Fruit fly (Drosophila melanogaster) whole organism, embryonic: ENCODE results near the gene Pink1.

ENCODE experiments used
- Bteb2 ChIP-seq: fragments of 200-800 bp; sonication (Bioruptor generic); optimal IDR thresholded peaks from 2 replicates; lab custom pipeline; 2016; ENCODE audit warnings: missing biosample characterization, missing genetic modification characterization
- C15 ChIP-seq: fragments of 200-800 bp; sonication (Bioruptor generic); IDR thresholded peaks from 3 replicates; pipeline ENCODE4 v1.3.6; 2022; ENCODE audit warnings: missing biosample characterization, missing genetic modification characterization
- CG1024 ChIP-seq: fragments of 200-800 bp; sonication (Bioruptor generic); IDR thresholded peaks from 2 replicates; pipeline ENCODE4 v1.3.6; 2022; ENCODE audit warnings: missing biosample characterization, missing genetic modification characterization
- CG10543 ChIP-seq: fragments of 200-800 bp; sonication (Bioruptor generic); optimal IDR thresholded peaks from 3 replicates; lab custom pipeline; 2017; ENCODE audit warnings: missing biosample characterization, mild to moderate bottlenecking, missing genetic modification characterization, moderate library complexity
- CG10979 ChIP-seq: fragments of 200-800 bp; sonication (Bioruptor generic); optimal IDR thresholded peaks from 2 replicates; lab custom pipeline; 2018; ENCODE audit warnings: missing biosample characterization, mild to moderate bottlenecking, missing genetic modification characterization, moderate library complexity
- CG11247 ChIP-seq: fragments of 200-800 bp; sonication (Bioruptor generic); IDR thresholded peaks from 2 replicates; pipeline ENCODE4 v1.3.6; 2022; ENCODE audit warnings: missing biosample characterization, missing genetic modification characterization
- CG12236 ChIP-seq: fragments of 200-800 bp; sonication (Bioruptor generic); optimal IDR thresholded peaks from 2 replicates; lab custom pipeline; 2016; ENCODE audit warnings: missing biosample characterization, missing genetic modification characterization
- CG14860 ChIP-seq: fragments of 200-800 bp; sonication (Bioruptor generic); IDR thresholded peaks from 3 replicates; pipeline ENCODE4 v1.3.6; 2022; ENCODE audit warnings: missing biosample characterization, missing genetic modification characterization; ENCODE audit not compliant: partially characterized antibody
- CG1647 ChIP-seq: fragments of 200-800 bp; sonication (Bioruptor generic); optimal IDR thresholded peaks from 3 replicates; lab custom pipeline; 2016; ENCODE audit warnings: missing biosample characterization, missing genetic modification characterization
- CG16863 ChIP-seq: fragments of 200-800 bp; sonication (Bioruptor generic); optimal IDR thresholded peaks from 3 replicates; lab custom pipeline; 2016; ENCODE audit warnings: missing biosample characterization, missing genetic modification characterization
- CG17328 ChIP-seq: fragments of 200-800 bp; sonication (Bioruptor generic); IDR thresholded peaks from 2 replicates; pipeline ENCODE4 v1.3.6; 2022; ENCODE audit warnings: missing biosample characterization, missing genetic modification characterization
- CG17359 ChIP-seq: fragments of 200-800 bp; sonication (Bioruptor generic); optimal IDR thresholded peaks from 3 replicates; lab custom pipeline; 2018; ENCODE audit warnings: missing biosample characterization, mild to moderate bottlenecking, missing genetic modification characterization, moderate library complexity
- CG2129 ChIP-seq: fragments of 200-800 bp; sonication (Bioruptor generic); IDR thresholded peaks from 2 replicates; pipeline ENCODE4 v1.3.6; 2022; ENCODE audit warnings: missing biosample characterization, missing genetic modification characterization; ENCODE audit not compliant: partially characterized antibody
- CG2678 ChIP-seq: fragments of 200-800 bp; sonication (Bioruptor generic); optimal IDR thresholded peaks from 3 replicates; lab custom pipeline; 2019; ENCODE audit warnings: missing biosample characterization, mild to moderate bottlenecking, missing genetic modification characterization, moderate library complexity
- CG31388 ChIP-seq: fragments of 200-800 bp; sonication (Bioruptor generic); optimal IDR thresholded peaks from 2 replicates; lab custom pipeline; 2016; ENCODE audit warnings: missing biosample characterization, missing genetic modification characterization
- CG5953 ChIP-seq: fragments of 200-800 bp; sonication (Bioruptor generic); IDR thresholded peaks from 2 replicates; pipeline ENCODE4 v1.3.6; 2022; ENCODE audit warnings: missing biosample characterization, missing genetic modification characterization
- CG7372 ChIP-seq: fragments of 200-800 bp; sonication (Bioruptor generic); IDR thresholded peaks from 2 replicates; pipeline ENCODE4 v1.3.6; 2022; ENCODE audit warnings: missing biosample characterization, missing genetic modification characterization
- CG8281 ChIP-seq: fragments of 200-800 bp; sonication (Bioruptor generic); optimal IDR thresholded peaks from 2 replicates; lab custom pipeline; 2018; ENCODE audit warnings: missing biosample characterization, mild to moderate bottlenecking, missing genetic modification characterization, moderate library complexity
- CG9817 ChIP-seq: fragments of 200-800 bp; sonication (Bioruptor generic); optimal IDR thresholded peaks from 2 replicates; lab custom pipeline; 2018; ENCODE audit warnings: missing biosample characterization, mild to moderate bottlenecking, missing genetic modification characterization, moderate library complexity
- CHES-1-like ChIP-seq: fragments of 200-800 bp; sonication (Bioruptor generic); optimal IDR thresholded peaks from 2 replicates; lab custom pipeline; 2016; ENCODE audit warnings: missing biosample characterization, missing genetic modification characterization
- Camta ChIP-seq: fragments of 200-800 bp; sonication (Bioruptor generic); optimal IDR thresholded peaks from 2 replicates; lab custom pipeline; 2016; ENCODE audit warnings: missing biosample characterization, missing genetic modification characterization
- D19B ChIP-seq: fragments of 200-800 bp; sonication (Bioruptor generic); optimal IDR thresholded peaks from 2 replicates; lab custom pipeline; 2017; ENCODE audit warnings: missing biosample characterization, mild to moderate bottlenecking, missing genetic modification characterization
- Dip2 ChIP-seq: fragments of 200-800 bp; sonication (Bioruptor generic); IDR thresholded peaks from 2 replicates; pipeline ENCODE4 v1.3.6; 2022; ENCODE audit warnings: missing biosample characterization, missing genetic modification characterization
- Dll ChIP-seq: fragments of 200-800 bp; sonication (Bioruptor generic); IDR thresholded peaks from 4 replicates; pipeline ENCODE4 v1.3.6; 2022; ENCODE audit warnings: missing biosample characterization, missing genetic modification characterization; ENCODE audit not compliant: partially characterized antibody
- Hsf ChIP-seq: fragments of 200-800 bp; sonication (Bioruptor generic); optimal IDR thresholded peaks from 3 replicates; lab custom pipeline; 2016; ENCODE audit warnings: missing biosample characterization, missing genetic modification characterization
- Lpt ChIP-seq: fragments of >200 bp; optimal IDR thresholded peaks from 2 replicates; lab custom pipeline; 2018; ENCODE audit warnings: missing biosample characterization, missing genetic modification characterization
- Rx ChIP-seq: fragments of 200-800 bp; sonication (Bioruptor generic); IDR thresholded peaks from 2 replicates; pipeline ENCODE4 v1.3.6; 2022; ENCODE audit warnings: missing biosample characterization, missing genetic modification characterization
- Side ChIP-seq: fragments of 200-800 bp; sonication (Bioruptor generic); optimal IDR thresholded peaks from 2 replicates; lab custom pipeline; 2016; ENCODE audit warnings: missing biosample characterization, missing genetic modification characterization
- Sox100B ChIP-seq: fragments of 200-800 bp; sonication (Bioruptor generic); optimal IDR thresholded peaks from 3 replicates; lab custom pipeline; 2018; ENCODE audit warnings: missing biosample characterization, mild to moderate bottlenecking, missing genetic modification characterization
- YL-1 ChIP-seq: fragments of 200-800 bp; sonication (Bioruptor generic); optimal IDR thresholded peaks from 3 replicates; lab custom pipeline; 2017; ENCODE audit warnings: missing biosample characterization, mild to moderate bottlenecking, missing genetic modification characterization
- ac ChIP-seq: fragments of 200-800 bp; sonication (Bioruptor generic); optimal IDR thresholded peaks from 3 replicates; lab custom pipeline; 2017; ENCODE audit warnings: missing biosample characterization, mild to moderate bottlenecking, missing genetic modification characterization
- aop ChIP-seq: fragments of 200-800 bp; sonication (Bioruptor generic); IDR thresholded peaks from 2 replicates; pipeline ENCODE4 v1.3.6; 2022; ENCODE audit warnings: missing biosample characterization, missing genetic modification characterization
- bbx ChIP-seq: fragments of 200-800 bp; sonication (Bioruptor generic); IDR thresholded peaks from 2 replicates; pipeline ENCODE4 v1.3.6; 2022; ENCODE audit warnings: missing biosample characterization, missing genetic modification characterization; ENCODE audit not compliant: partially characterized antibody
- bowl ChIP-seq: fragments of 200-800 bp; sonication (Bioruptor generic); IDR thresholded peaks from 2 replicates; pipeline ENCODE4 v1.3.6; 2022; ENCODE audit warnings: missing biosample characterization, missing genetic modification characterization
- cad ChIP-seq: fragments of >200 bp; optimal IDR thresholded peaks from 2 replicates; lab custom pipeline; 2017; ENCODE audit warnings: missing biosample characterization, missing genetic modification characterization
- cas ChIP-seq: fragments of 200-800 bp; sonication (Bioruptor generic); IDR thresholded peaks from 2 replicates; pipeline ENCODE4 v1.3.6; 2022; ENCODE audit warnings: missing biosample characterization, missing genetic modification characterization
- dm ChIP-seq: fragments of 200-800 bp; sonication (Bioruptor generic); optimal IDR thresholded peaks from 3 replicates; lab custom pipeline; 2016; ENCODE audit warnings: missing biosample characterization, missing genetic modification characterization
- gcm2 ChIP-seq: fragments of 200-800 bp; sonication (Bioruptor generic); optimal IDR thresholded peaks from 2 replicates; lab custom pipeline; 2016; ENCODE audit warnings: missing biosample characterization, missing genetic modification characterization
- gem ChIP-seq: fragments of 200-800 bp; sonication (Bioruptor generic); optimal IDR thresholded peaks from 2 replicates; lab custom pipeline; 2019; ENCODE audit warnings: missing biosample characterization, mild to moderate bottlenecking, missing genetic modification characterization, moderate library complexity
- hb ChIP-seq: fragments of 200-800 bp; sonication (Bioruptor generic); IDR thresholded peaks from 3 replicates; pipeline ENCODE4 v1.3.6; 2022; ENCODE audit warnings: missing biosample characterization, missing genetic modification characterization; ENCODE audit not compliant: partially characterized antibody
- kni ChIP-seq: fragments of 200-800 bp; sonication (Bioruptor generic); optimal IDR thresholded peaks from 3 replicates; lab custom pipeline; 2017; ENCODE audit warnings: mild to moderate bottlenecking, missing biosample characterization, missing genetic modification reagents, missing genetic modification characterization
- knrl ChIP-seq: fragments of 200-800 bp; sonication (Bioruptor generic); IDR thresholded peaks from 3 replicates; pipeline ENCODE4 v1.3.6; 2022; ENCODE audit warnings: missing biosample characterization, missing genetic modification characterization; ENCODE audit not compliant: partially characterized antibody
- lab ChIP-seq: fragments of 200-800 bp; sonication (Bioruptor generic); optimal IDR thresholded peaks from 3 replicates; lab custom pipeline; 2017; ENCODE audit warnings: missing biosample characterization, missing genetic modification characterization, mild to moderate bottlenecking, moderate library complexity, missing genetic modification reagents
- nmo ChIP-seq: fragments of 200-800 bp; sonication (Bioruptor generic); optimal IDR thresholded peaks from 2 replicates; lab custom pipeline; 2018; ENCODE audit warnings: missing biosample characterization, mild to moderate bottlenecking, missing genetic modification characterization, moderate library complexity
- pzg ChIP-seq: fragments of 200-800 bp; sonication (Bioruptor generic); optimal IDR thresholded peaks from 3 replicates; lab custom pipeline; 2018; ENCODE audit warnings: missing biosample characterization, mild to moderate bottlenecking, missing genetic modification characterization, moderate library complexity
- ranshi ChIP-seq: fragments of 200-800 bp; sonication (Bioruptor generic); IDR thresholded peaks from 2 replicates; pipeline ENCODE4 v1.3.6; 2022; ENCODE audit warnings: missing biosample characterization, missing genetic modification characterization
- run ChIP-seq: fragments of 200-800 bp; sonication (Bioruptor generic); optimal IDR thresholded peaks from 3 replicates; lab custom pipeline; 2018; ENCODE audit warnings: missing biosample characterization, mild to moderate bottlenecking, missing genetic modification characterization
- seq ChIP-seq: fragments of 200-800 bp; sonication (Bioruptor generic); IDR thresholded peaks from 2 replicates; pipeline ENCODE4 v1.3.6; 2022; ENCODE audit warnings: missing biosample characterization, missing genetic modification characterization
- stwl ChIP-seq: fragments of 200-800 bp; sonication (Bioruptor generic); optimal IDR thresholded peaks from 3 replicates; lab custom pipeline; 2018; ENCODE audit warnings: missing biosample characterization, mild to moderate bottlenecking, missing genetic modification characterization, moderate library complexity
- trh ChIP-seq: fragments of 200-800 bp; sonication (Bioruptor generic); optimal IDR thresholded peaks from 2 replicates; lab custom pipeline; 2016; ENCODE audit warnings: missing biosample characterization, missing genetic modification characterization
- zen ChIP-seq: fragments of 200-800 bp; sonication (Bioruptor generic); optimal IDR thresholded peaks from 3 replicates; lab custom pipeline; 2018; ENCODE audit warnings: missing biosample characterization, mild to moderate bottlenecking, missing genetic modification characterization, moderate library complexity

The Pink1 gene

dm6 chrX:6696467-6696866 lies 12.9 kb downstream of the Pink1 start (continued):
- peak; percentile 86 for TF ChIP-seq CG2678 (tag; lab: Kevin White, UChicago)
- TF ChIP-seq stwl = no peak
- peak; percentile 89 for TF ChIP-seq lab (GFP tag; lab: Kevin White, UChicago)
- TF ChIP-seq kni (GFP tag; lab: Kevin White, UChicago) = peak; percentile 5
- TF ChIP-seq dm (GFP tag; lab: Kevin White, UChicago) = no peak
- TF ChIP-seq CG5953 (GFP tag; lab: Robert Waterston, UW) = peak; percentile 42; the same call in 1 of the 2 replicates
- TF ChIP-seq Camta = peak; percentile 40
- TF ChIP-seq CG9817 (tag; lab: Kevin White, UChicago) = peak; percentile 51
- peak; percentile 63 for TF ChIP-seq Sox100B (GFP tag; lab: Kevin White, UChicago)
- peak; percentile 58 for TF ChIP-seq Side (GFP tag; lab: Kevin White, UChicago)
- TF ChIP-seq Dip2 (GFP tag; lab: Robert Waterston, UW) = no peak
- TF ChIP-seq Dll (GFP tag; lab: Robert Waterston, UW) = no peak
- TF ChIP-seq YL-1 = peak; percentile 4
- no peak for TF ChIP-seq cad
- peak; percentile 64 for TF ChIP-seq Rx (GFP tag; lab: Robert Waterston, UW)
- peak; percentile 39; the same call in 1 of the 2 replicates for TF ChIP-seq CG7372
- TF ChIP-seq bowl (GFP tag; lab: Robert Waterston, UW) = no peak; the same call in 1 of the 2 replicates
- TF ChIP-seq CHES-1-like (GFP tag; lab: Kevin White, UChicago) = peak; percentile 32
- peak; percentile 54 for TF ChIP-seq nmo (GFP tag; lab: Kevin White, UChicago)
- TF ChIP-seq cas (GFP tag; lab: Robert Waterston, UW) = no peak
- TF ChIP-seq knrl (GFP tag; lab: Robert Waterston, UW) = no peak
- peak; percentile 71 for TF ChIP-seq ranshi (GFP tag; lab: Robert Waterston, UW)
- TF ChIP-seq CG12236 (GFP tag; lab: Kevin White, UChicago) = no peak
- peak; percentile 85 for TF ChIP-seq CG10543 (GFP tag; lab: Kevin White, UChicago)
- peak; percentile 79 for TF ChIP-seq gem
- peak; percentile 75 for TF ChIP-seq seq (GFP tag; lab: Robert Waterston, UW)
- TF ChIP-seq D19B = peak; percentile 59
- no peak for TF ChIP-seq CG14860
- peak; percentile 64 for TF ChIP-seq CG10979 (tag; lab: Kevin White, UChicago)
- TF ChIP-seq bbx (GFP tag; lab: Robert Waterston, UW) = no peak
- no peak for TF ChIP-seq Lpt (GFP tag; lab: Kevin White, UChicago)
- TF ChIP-seq CG1647 (GFP tag; lab: Kevin White, UChicago) = peak; percentile 39
- no peak for TF ChIP-seq trh (GFP tag; lab: Kevin White, UChicago)
- peak; percentile 62 for TF ChIP-seq CG16863 (GFP tag; lab: Kevin White, UChicago)
- no peak for TF ChIP-seq pzg
- TF ChIP-seq CG1024 (GFP tag; lab: Robert Waterston, UW) = peak; percentile 44; the same call in 1 of the 2 replicates
- no peak for TF ChIP-seq hb (GFP tag; lab: Robert Waterston, UW)
- TF ChIP-seq CG11247 (GFP tag; lab: Robert Waterston, UW) = peak; percentile 41; the same call in 1 of the 2 replicates
- no peak for TF ChIP-seq CG31388 (GFP tag; lab: Kevin White, UChicago)
- TF ChIP-seq aop (GFP tag; lab: Robert Waterston, UW) = no peak
- peak; percentile 62 for TF ChIP-seq CG17359 (tag; lab: Kevin White, UChicago)
- TF ChIP-seq gcm2 (GFP tag; lab: Kevin White, UChicago) = peak; percentile 51
- TF ChIP-seq Hsf (GFP tag; lab: Kevin White, UChicago) = peak; percentile 60
- no peak for TF ChIP-seq CG2129 (GFP tag; lab: Robert Waterston, UW)
- no peak for TF ChIP-seq C15 (GFP tag; lab: Robert Waterston, UW)
- TF ChIP-seq CG17328 (GFP tag; lab: Robert Waterston, UW) = peak; percentile 62
- TF ChIP-seq Bteb2 (GFP tag; lab: Kevin White, UChicago) = peak; percentile 43
- TF ChIP-seq run = peak; percentile 45
- TF ChIP-seq ac (GFP tag; lab: Kevin White, UChicago) = no peak
- TF ChIP-seq CG8281 (tag; lab: Kevin White, UChicago) = peak; percentile 9
- no peak for TF ChIP-seq zen (tag; lab: Kevin White, UChicago)
